Worm (Caenorhabditis elegans) whole organism, dauer: ENCODE data around the gene lips-10.

Source experiments
- unc-62 ChIP-seq: sonication (generic microtip); optimal IDR thresholded peaks from 2 replicates; lab custom pipeline; 2017; ENCODE audit warnings: missing biosample characterization, missing genetic modification reagents, missing genetic modification characterization

The lips-10 gene

DNA sequence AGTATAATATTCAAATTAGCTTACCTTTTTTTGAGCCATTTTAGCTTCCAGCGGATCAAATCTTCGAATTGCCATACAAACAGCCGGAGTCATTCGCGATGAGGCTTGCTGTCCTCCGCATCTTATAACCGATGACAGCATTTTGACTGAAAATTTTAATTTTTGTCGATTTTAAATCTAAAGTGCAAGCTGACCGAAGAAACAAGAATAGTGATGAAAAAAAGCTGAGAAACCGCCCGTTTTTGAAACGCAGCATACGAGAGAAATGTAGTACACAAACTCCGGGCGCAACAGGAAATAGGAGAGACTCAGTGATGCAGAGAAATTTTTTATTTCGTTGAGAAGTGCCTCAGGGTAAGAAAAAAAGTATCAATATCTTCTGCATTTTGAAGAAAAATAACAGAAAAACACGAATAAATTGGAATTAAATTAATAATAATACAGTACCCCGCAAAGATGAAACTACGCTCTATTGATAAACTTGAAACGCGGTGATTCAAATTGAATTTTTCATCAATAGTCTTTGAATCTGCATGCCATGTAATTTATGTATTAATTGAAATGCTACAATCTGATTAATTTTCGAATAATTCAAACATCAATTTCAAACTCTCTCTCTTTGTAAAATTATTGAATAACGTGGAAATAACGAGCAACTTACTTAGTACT is 44.3 kb downstream of the lips-10 start:
- TF ChIP-seq unc-62 (GFP tag; lab: Kevin White, UChicago) = no peak

- TF ChIP-seq unc-62 (GFP tag; lab: Kevin White, UChicago) = no peak
Measured at ce11 chrII:8483793-8484186, 44.8 kb downstream of the lips-10 start, which contains the start of gene taap-1. taap-1 (minus strand) TSS chrII:8483871.

DNA sequence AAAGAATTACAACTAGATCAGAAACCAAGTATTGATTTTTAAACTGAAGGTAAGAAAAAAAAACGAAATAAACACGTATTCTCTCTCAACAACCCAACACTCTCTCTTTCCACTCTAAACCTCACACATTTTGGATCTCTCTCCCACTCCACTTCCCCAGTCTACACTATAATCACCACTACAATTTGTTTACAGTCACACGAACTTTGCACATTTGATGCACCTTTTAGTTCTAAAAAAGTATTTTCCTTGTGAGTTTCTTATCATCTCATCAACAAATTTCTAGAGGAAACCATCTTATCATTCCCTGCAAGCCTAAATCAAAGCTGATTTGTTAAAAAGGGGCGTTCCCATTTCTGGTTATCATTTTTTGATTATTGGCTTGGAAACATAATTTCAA is 45.6 kb downstream of the lips-10 start:
- no peak for TF ChIP-seq unc-62 (GFP tag; lab: Kevin White, UChicago)

DNA sequence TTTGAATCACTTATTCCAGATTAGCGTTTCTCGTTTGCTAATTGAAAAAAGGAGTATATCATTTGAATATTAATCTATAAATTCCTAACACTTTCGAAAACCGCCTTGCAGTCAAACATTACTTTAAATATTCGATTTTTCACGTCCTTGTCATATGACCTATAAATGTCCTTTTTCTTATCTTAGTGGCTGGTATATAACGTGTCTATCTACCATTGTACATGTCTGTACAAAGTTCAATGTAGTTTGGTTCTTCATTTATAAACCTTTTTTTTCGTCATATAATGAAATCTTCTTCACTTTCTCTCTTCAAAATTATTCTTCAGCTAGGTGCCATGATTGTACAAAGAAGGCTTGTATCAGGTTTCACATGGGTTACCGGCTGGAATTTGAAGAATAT is 46.6 kb downstream of the lips-10 start, which contains the start of gene gbh-2:
Gene gbh-2, plus strand, starts transcription at position 277 of the 400 bp plus-strand sequence.
- no peak for TF ChIP-seq unc-62 (GFP tag; lab: Kevin White, UChicago)

ce11 chrII:8488123-8488522 is 49.2 kb downstream of the lips-10 start:
- TF ChIP-seq unc-62 (GFP tag; lab: Kevin White, UChicago) = no peak
